Worm (Caenorhabditis elegans): Measurements from ENCODE around the gene set-17.

Gene set-17

DNA sequence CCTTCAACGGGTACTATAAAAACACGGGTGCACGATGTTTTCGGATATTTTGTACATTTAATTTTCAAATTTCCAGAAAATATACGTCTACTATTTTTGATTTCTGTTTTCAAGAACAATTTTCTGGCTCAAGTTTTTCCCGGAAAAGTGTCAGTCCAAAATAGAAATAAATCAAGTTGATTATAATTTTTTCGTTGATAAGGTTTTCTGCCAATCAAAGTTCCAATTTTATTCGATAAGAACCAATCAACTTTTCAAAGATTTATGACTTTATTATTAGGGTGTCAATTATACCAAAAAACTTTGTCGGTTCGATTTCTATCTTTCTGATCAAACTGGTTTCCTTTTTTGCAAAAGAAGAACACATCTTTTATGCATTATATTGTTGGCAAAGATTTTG, 25.6 kb downstream of the set-17 start:
- no peak for TF ChIP-seq sdc-2 (tag; optimal IDR thresholded peaks at IDR 0.05)
- no peak for TF ChIP-seq fkh-6 (tag; optimal IDR thresholded peaks at IDR 0.05)
- TF ChIP-seq ztf-16 (tag; optimal IDR thresholded peaks at IDR 0.05) = no peak
- no peak for TF ChIP-seq ceh-45 (GFP tag; IDR thresholded peaks at IDR 0.05)
- no peak for TF ChIP-seq ceh-30 (tag; optimal IDR thresholded peaks at IDR 0.05)

DNA sequence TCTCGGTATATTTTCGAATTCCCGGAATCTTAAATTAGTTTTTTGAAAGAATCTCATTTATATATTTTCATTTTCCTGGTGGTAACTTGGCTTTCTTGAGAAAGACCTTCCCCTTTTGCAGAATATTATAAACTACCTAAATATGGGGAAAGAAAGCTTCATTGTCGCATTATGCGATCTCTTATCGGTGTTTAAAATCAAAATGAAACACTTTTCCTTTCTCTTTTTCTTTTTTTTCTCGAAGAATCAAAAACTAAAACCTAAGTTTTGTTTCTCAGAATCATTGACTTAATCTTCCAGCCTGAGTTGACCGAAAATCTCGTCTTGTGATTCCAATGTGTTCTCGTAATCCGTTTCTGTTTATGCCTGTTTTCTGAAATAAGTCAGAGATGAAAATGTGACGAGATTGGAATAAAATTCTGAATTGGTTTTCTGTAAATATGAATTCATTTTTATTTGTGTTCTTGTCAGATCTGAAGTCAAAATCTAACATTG, 27.7 kb downstream of the set-17 start:
- TF ChIP-seq npax-4 (tag; optimal IDR thresholded peaks at IDR 0.05) (no peak), ceh-34 (tag; optimal IDR thresholded peaks at IDR 0.05) (no peak), ceh-48 (tag; optimal IDR thresholded peaks at IDR 0.05) (no peak), ceh-22 (tag; optimal IDR thresholded peaks at IDR 0.05) (no peak), dmd-4 (tag; optimal IDR thresholded peaks at IDR 0.05; ENCODE audit: borderline replicate concordance) (no peak), pqm-1 (tag; optimal IDR thresholded peaks at IDR 0.05) (no peak), nhr-11 (tag; optimal IDR thresholded peaks at IDR 0.05) (no peak), pha-4 (tag; optimal IDR thresholded peaks at IDR 0.05) (no peak)

DNA sequence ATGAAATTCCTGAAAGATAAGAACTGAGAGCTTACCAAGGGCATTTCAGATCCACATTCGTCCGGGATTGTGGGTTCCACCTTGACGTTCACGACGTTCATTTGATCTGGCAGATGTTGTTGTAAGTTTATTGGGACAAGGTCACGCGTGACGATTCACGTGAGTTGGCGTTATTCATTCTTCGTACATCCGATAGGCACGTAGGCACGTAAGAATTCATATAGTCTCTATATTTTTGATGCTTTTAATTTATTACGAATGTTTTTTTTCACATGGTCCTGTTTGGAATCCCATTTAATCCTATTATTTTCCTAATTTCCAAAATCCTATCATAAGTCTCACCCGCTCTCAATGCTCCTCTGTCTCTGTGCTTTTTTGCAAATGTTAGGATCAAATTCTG, 28.4 kb downstream of the set-17 start, which contains the start of gene B0457.4:
Gene B0457.4, minus strand, starts transcription at position 101 of the 400 bp plus-strand sequence.
- no peak for TF ChIP-seq unc-86 (tag; optimal IDR thresholded peaks at IDR 0.05)
- no peak for TF ChIP-seq ceh-9 (tag; optimal IDR thresholded peaks at IDR 0.05)
- TF ChIP-seq pqm-1 (tag; optimal IDR thresholded peaks at IDR 0.05) = no peak
- no peak for TF ChIP-seq ahr-1 (tag; optimal IDR thresholded peaks at IDR 0.05)
- no peak for TF ChIP-seq hlh-30 (tag; optimal IDR thresholded peaks at IDR 0.05; ENCODE audit: insufficient read depth)
- TF ChIP-seq ceh-34 (tag; optimal IDR thresholded peaks at IDR 0.05) = no peak
- TF ChIP-seq ceh-14 (tag; optimal IDR thresholded peaks at IDR 0.05) = no peak

DNA sequence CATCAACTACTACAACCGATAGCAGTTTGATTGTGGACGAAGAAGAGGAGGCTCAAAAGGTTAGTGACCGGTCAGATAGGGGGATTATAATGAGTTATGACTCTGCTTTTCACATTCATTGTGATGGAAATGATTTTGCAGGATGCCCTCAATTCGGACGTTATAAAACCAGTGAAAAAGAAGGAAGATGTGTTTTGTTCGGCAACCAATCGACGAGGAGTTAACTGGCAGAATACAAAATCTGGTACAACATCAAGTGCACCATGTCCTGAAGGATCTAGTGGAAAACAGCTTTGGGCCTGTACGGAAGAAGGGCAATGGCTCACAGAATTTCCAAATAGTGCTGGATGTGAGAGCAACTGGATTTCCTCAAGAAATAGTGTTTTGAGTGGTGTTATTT, 36.4 kb downstream of the set-17 start:
- no peak for TF ChIP-seq mec-3 (tag; optimal IDR thresholded peaks at IDR 0.05; ENCODE audit: borderline replicate concordance)
- TF ChIP-seq pha-4 (tag; optimal IDR thresholded peaks at IDR 0.05) = no peak
- no peak for TF ChIP-seq unc-55 (GFP tag; optimal IDR thresholded peaks at IDR 0.05)
- no peak for TF ChIP-seq ceh-19 (GFP tag; optimal IDR thresholded peaks at IDR 0.05)
- TF ChIP-seq hlh-13 (GFP tag; optimal IDR thresholded peaks at IDR 0.05) = no peak
- TF ChIP-seq pqm-1 (tag; optimal IDR thresholded peaks at IDR 0.05) = no peak
- no peak for TF ChIP-seq nhr-11 (tag; optimal IDR thresholded peaks at IDR 0.05)
- TF ChIP-seq madf-2 (tag; optimal IDR thresholded peaks at IDR 0.05) = no peak
- TF ChIP-seq ceh-9 (tag; optimal IDR thresholded peaks at IDR 0.05) = no peak
- TF ChIP-seq ets-4 (tag; optimal IDR thresholded peaks at IDR 0.05) = no peak
- no peak for TF ChIP-seq fkh-10 (GFP tag; optimal IDR thresholded peaks at IDR 0.05)
- TF ChIP-seq pag-3 (tag; optimal IDR thresholded peaks at IDR 0.05; ENCODE audit: borderline replicate concordance) = no peak

DNA sequence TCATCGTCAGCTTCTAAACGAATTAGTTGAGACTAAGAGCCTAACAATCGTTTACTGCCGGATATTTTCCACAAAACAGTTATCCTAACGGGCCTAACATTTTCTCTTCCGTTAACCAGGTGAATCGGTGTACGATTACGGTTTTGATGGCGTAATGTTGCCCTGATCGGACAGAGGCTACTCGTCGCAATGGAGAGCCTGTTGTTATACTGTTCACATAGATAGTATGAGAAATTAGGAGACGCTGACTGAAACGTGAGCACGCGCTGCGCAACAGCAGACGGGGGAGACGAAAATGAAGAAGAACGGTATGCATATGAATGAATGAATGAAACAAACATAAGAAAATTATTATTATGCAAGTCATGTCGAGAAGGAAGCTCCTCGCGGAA, 40.9 kb downstream of the set-17 start:
- TF ChIP-seq tbx-2 (tag; optimal IDR thresholded peaks at IDR 0.05) (peak; percentile 30), ceh-34 (tag; optimal IDR thresholded peaks at IDR 0.05) (peak; percentile 24), ztf-16 (tag; optimal IDR thresholded peaks at IDR 0.05) (no peak), hlh-13 (GFP tag; optimal IDR thresholded peaks at IDR 0.05) (no peak), pha-2 (tag; optimal IDR thresholded peaks at IDR 0.05) (peak; percentile 29)

DNA sequence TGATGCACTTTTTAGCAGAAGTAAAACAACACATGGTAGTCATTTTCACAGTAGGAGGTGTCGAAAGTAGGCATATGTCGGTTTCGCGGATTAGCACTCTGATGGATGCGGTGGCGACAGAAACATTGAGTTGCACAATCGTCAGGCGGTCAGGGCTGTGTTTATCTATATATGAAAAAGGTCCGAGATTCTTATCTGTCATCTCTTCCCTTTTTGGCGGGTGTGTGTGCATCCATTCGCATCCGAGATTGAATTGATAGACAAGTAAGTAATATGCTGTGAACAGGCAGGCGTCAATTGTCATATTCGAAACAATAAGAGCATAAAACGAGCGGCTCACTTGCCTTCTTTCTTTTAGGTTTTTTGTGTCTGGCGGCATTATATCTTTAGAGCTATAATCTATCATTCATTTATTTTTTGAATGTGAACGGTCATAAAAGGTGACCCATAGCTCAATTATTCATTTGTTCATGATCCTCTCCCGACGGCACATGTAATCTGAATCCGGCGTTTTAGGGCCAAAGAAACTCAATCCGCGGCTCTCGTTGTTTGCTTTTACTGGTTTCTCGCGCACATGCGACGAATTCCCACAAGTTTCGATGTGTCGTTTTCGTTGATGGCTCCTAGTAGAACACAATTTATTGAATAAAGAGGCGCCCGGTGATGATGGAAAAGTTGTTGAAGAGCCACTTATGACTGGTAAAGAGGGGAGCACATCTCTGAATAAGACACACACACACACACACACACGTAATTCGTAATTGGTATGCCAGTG, 41.5 kb downstream of the set-17 start:
- TF ChIP-seq ceh-45 (GFP tag; IDR thresholded peaks at IDR 0.05) (no peak), ceh-9 (tag; optimal IDR thresholded peaks at IDR 0.05) (no peak), madf-2 (tag; optimal IDR thresholded peaks at IDR 0.05) (no peak), ceh-31 (tag; optimal IDR thresholded peaks at IDR 0.05) (no peak), ceh-30 (tag; optimal IDR thresholded peaks at IDR 0.05) (no peak), C08G9.2 (tag; optimal IDR thresholded peaks at IDR 0.05) (no peak), ets-4 (tag; optimal IDR thresholded peaks at IDR 0.05) (no peak), ttx-3 (tag; optimal IDR thresholded peaks at IDR 0.05) (no peak), ceh-19 (GFP tag; optimal IDR thresholded peaks at IDR 0.05) (peak; percentile 52), F13H6.1 (tag; optimal IDR thresholded peaks at IDR 0.05) (no peak), dmd-4 (tag; optimal IDR thresholded peaks at IDR 0.05; ENCODE audit: borderline replicate concordance) (no peak), elt-2 (tag; optimal IDR thresholded peaks at IDR 0.05) (no peak), unc-86 (tag; optimal IDR thresholded peaks at IDR 0.05) (no peak), ztf-16 (tag; optimal IDR thresholded peaks at IDR 0.05) (no peak), hlh-13 (GFP tag; optimal IDR thresholded peaks at IDR 0.05) (no peak), hlh-30 (tag; optimal IDR thresholded peaks at IDR 0.05; ENCODE audit: insufficient read depth) (no peak), ceh-18 (tag; optimal IDR thresholded peaks at IDR 0.05) (no peak), odd-2 (tag; optimal IDR thresholded peaks at IDR 0.05) (no peak), unc-42 (tag; optimal IDR thresholded peaks at IDR 0.05) (peak; percentile 29), nhr-11 (tag; optimal IDR thresholded peaks at IDR 0.05) (no peak), pha-2 (tag; optimal IDR thresholded peaks at IDR 0.05) (no peak), tbx-7 (tag; optimal IDR thresholded peaks at IDR 0.05) (no peak), unc-55 (GFP tag; optimal IDR thresholded peaks at IDR 0.05) (peak; percentile 6), sox-4 (tag; optimal IDR thresholded peaks at IDR 0.05) (no peak), ceh-22 (tag; optimal IDR thresholded peaks at IDR 0.05) (no peak)

Measured in whole organism, late embryonic.